Worm (Caenorhabditis elegans) whole organism, L4 larva: ENCODE data around the gene F42A9.9.

Experiments
- F44E2.7 ChIP-seq: fragments of 200-800 bp; sonication (Bioruptor generic); IDR thresholded peaks from 2 replicates; pipeline ENCODE4 v2.1.2; 2022; ENCODE audit warnings: missing genetic modification characterization, missing compliant biosample characterization
- R02D3.7 ChIP-seq: fragments of 150-350 bp; sonication (generic microtip); optimal IDR thresholded peaks from 3 replicates; lab custom pipeline; 2014; ENCODE audit warnings: missing biosample characterization, missing genetic modification characterization
- T20F7.1 ChIP-seq: fragments of 200-800 bp; sonication (Bioruptor generic); optimal IDR thresholded peaks from 2 replicates; lab custom pipeline; 2018; ENCODE audit warnings: mild to moderate bottlenecking, missing genetic modification characterization, missing compliant biosample characterization
- Y105C5A.15 ChIP-seq: fragments of 200-800 bp; sonication (Bioruptor generic); IDR thresholded peaks from 2 replicates; pipeline ENCODE4 v1.3.6; 2022; ENCODE audit warnings: missing genetic modification characterization, missing compliant biosample characterization
- Y48G9A.11 ChIP-seq: fragments of 200-800 bp; sonication (Bioruptor generic); IDR thresholded peaks from 2 replicates; pipeline ENCODE4 v1.3.6; 2022; ENCODE audit warnings: missing genetic modification reagents, missing genetic modification characterization, missing compliant biosample characterization
- Y5F2A.4 ChIP-seq: fragments of 200-800 bp; sonication (Bioruptor generic); optimal IDR thresholded peaks from 2 replicates; lab custom pipeline; 2018; ENCODE audit warnings: mild to moderate bottlenecking, missing genetic modification characterization, missing compliant biosample characterization
- aly-2 ChIP-seq: sonication (generic microtip); optimal IDR thresholded peaks from 2 replicates; lab custom pipeline; 2018; ENCODE audit warnings: missing biosample characterization, missing genetic modification characterization
- ama-1 ChIP-seq: fragments of 150-350 bp; optimal IDR thresholded peaks from 2 replicates; lab custom pipeline; 2014; ENCODE audit warnings: inconsistent platforms, mixed read lengths
- attf-4 ChIP-seq: sonication (generic microtip); optimal IDR thresholded peaks from 3 replicates; lab custom pipeline; 2017; ENCODE audit warnings: missing biosample characterization, missing genetic modification characterization
- ceh-32 ChIP-seq: sonication (generic microtip); optimal IDR thresholded peaks from 2 replicates; lab custom pipeline; 2016; ENCODE audit warnings: mild to moderate bottlenecking, missing genetic modification characterization, missing compliant biosample characterization; ENCODE audit not compliant: poor library complexity
- daf-19 ChIP-seq: fragments of 200-800 bp; sonication (Bioruptor generic); conservative IDR thresholded peaks from 2 replicates; pipeline ENCODE4 v1.3.6; 2022; ENCODE audit warnings: missing genetic modification characterization, missing compliant biosample characterization
- daf-8 ChIP-seq: fragments of 200-800 bp; sonication (Bioruptor generic); IDR thresholded peaks from 2 replicates; pipeline ENCODE4 v1.3.6; 2022; ENCODE audit warnings: missing genetic modification characterization, missing compliant biosample characterization
- dmd-6 ChIP-seq: fragments of 200-800 bp; sonication (Bioruptor generic); IDR thresholded peaks from 2 replicates; pipeline ENCODE4 v1.3.6; 2022; ENCODE audit warnings: missing genetic modification reagents, missing genetic modification characterization, missing compliant biosample characterization
- dmd-9 ChIP-seq: fragments of 200-800 bp; sonication (Bioruptor generic); IDR thresholded peaks from 2 replicates; pipeline ENCODE4 v1.3.6; 2022; ENCODE audit warnings: missing genetic modification reagents, missing genetic modification characterization, missing compliant biosample characterization
- duxl-1 ChIP-seq: sonication (generic microtip); optimal IDR thresholded peaks from 2 replicates; lab custom pipeline; 2016; ENCODE audit warnings: mild to moderate bottlenecking, missing genetic modification characterization, moderate library complexity, missing compliant biosample characterization; ENCODE audit not compliant: poor library complexity
- fkh-10 ChIP-seq: fragments of 150-350 bp; optimal IDR thresholded peaks from 2 replicates; lab custom pipeline; 2014; ENCODE audit warnings: missing biosample characterization, missing genetic modification reagents, missing genetic modification characterization
- lin-29 ChIP-seq: fragments of 200-800 bp; sonication (Bioruptor generic); IDR thresholded peaks from 2 replicates; pipeline ENCODE4 v1.3.6; 2022; ENCODE audit warnings: missing genetic modification reagents, missing genetic modification characterization, missing compliant biosample characterization
- lir-3 ChIP-seq: sonication (generic microtip); optimal IDR thresholded peaks from 2 replicates; lab custom pipeline; 2016; ENCODE audit warnings: mild to moderate bottlenecking, missing genetic modification characterization, missing compliant biosample characterization
- lsy-2 ChIP-seq, 2 experiments: fragments of 150-350 bp in 1 of 2; sonication (generic microtip) in 1 of 2; optimal IDR thresholded peaks; 2 replicates each; lab custom pipeline; 2014 to 2017; ENCODE audit warnings: missing biosample characterization in 2 of 2, missing genetic modification characterization in 2 of 2
- madf-5 ChIP-seq, 2 experiments: fragments of 200-800 bp; sonication (Bioruptor generic); IDR thresholded peaks; 2 replicates each; pipeline ENCODE4 v1.3.6; 2022; ENCODE audit warnings: missing compliant biosample characterization in 2 of 2, missing genetic modification characterization in 2 of 2
- mdl-1 ChIP-seq, 2 experiments: fragments of 150-350 bp in 1 of 2; sonication (generic microtip) in 1 of 2; optimal IDR thresholded peaks; 2 replicates each; lab custom pipeline; 2014 to 2017; ENCODE audit warnings: missing biosample characterization in 2 of 2, missing genetic modification characterization in 2 of 2
- mxl-3 ChIP-seq: fragments of 200-800 bp; sonication (Bioruptor generic); optimal IDR thresholded peaks from 2 replicates; lab custom pipeline; 2018; ENCODE audit warnings: mild to moderate bottlenecking, missing genetic modification characterization, missing compliant biosample characterization
- nhr-102 ChIP-seq: sonication (generic microtip); optimal IDR thresholded peaks from 2 replicates; lab custom pipeline; 2016; ENCODE audit warnings: mild to moderate bottlenecking, missing genetic modification characterization, moderate library complexity, missing compliant biosample characterization
- nhr-25 ChIP-seq: sonication (generic microtip); optimal IDR thresholded peaks from 2 replicates; lab custom pipeline; 2017; ENCODE audit warnings: missing genetic modification characterization, mild to moderate bottlenecking, missing compliant biosample characterization, antibody characterized with exemption, moderate library complexity, borderline replicate concordance; ENCODE audit not compliant: insufficient read depth
- rbr-2 ChIP-seq: sonication (generic microtip); optimal IDR thresholded peaks from 2 replicates; lab custom pipeline; 2016; ENCODE audit warnings: missing genotype, missing genetic modification characterization, missing compliant biosample characterization
- sdz-12 ChIP-seq: fragments of 200-800 bp; sonication (Bioruptor generic); optimal IDR thresholded peaks from 2 replicates; lab custom pipeline; 2018; ENCODE audit warnings: mild to moderate bottlenecking, missing genetic modification characterization, missing compliant biosample characterization
- set-16 ChIP-seq: fragments of 200-800 bp; sonication (Bioruptor generic); IDR thresholded peaks from 2 replicates; pipeline ENCODE4 v1.3.6; 2022; ENCODE audit warnings: missing genetic modification reagents, missing genetic modification characterization, missing compliant biosample characterization
- skn-1 ChIP-seq: fragments of 150-350 bp; optimal IDR thresholded peaks from 2 replicates; lab custom pipeline; 2014; ENCODE audit warnings: missing biosample characterization, missing genetic modification characterization
- spr-1 ChIP-seq: sonication (generic microtip); optimal IDR thresholded peaks from 2 replicates; lab custom pipeline; 2016; ENCODE audit warnings: mild to moderate bottlenecking, missing genetic modification characterization, missing compliant biosample characterization
- unc-62 ChIP-seq, 3 experiments: fragments of 150-350 bp in 1 of 3; sonication (generic microtip); optimal IDR thresholded peaks in 2 of 3; peaks in 1 of 3; 1 replicate in 1 of 3; 2 replicates in 2 of 3; lab custom pipeline; 2014 to 2017; ENCODE audit warnings: missing biosample characterization in 3 of 3, missing genetic modification characterization in 3 of 3, missing genetic modification reagents in 3 of 3, missing genotype in 1 of 3
- zag-1 ChIP-seq: fragments of 150-350 bp; optimal IDR thresholded peaks from 2 replicates; lab custom pipeline; 2014; ENCODE audit warnings: missing biosample characterization, missing genetic modification characterization
- zip-2 ChIP-seq: fragments of 150-350 bp; optimal IDR thresholded peaks from 2 replicates; lab custom pipeline; 2014; ENCODE audit warnings: missing biosample characterization, missing genetic modification characterization

F42A9.9 gene

ce11 chrIV:8673733-8674375, 35.2 kb upstream of the F42A9.9 start:
- peak in 1 of 2 experiments; percentile 93 for TF ChIP-seq unc-62 (GFP tag; optimal IDR thresholded peaks at IDR 0.05 in 1 of 2; lab: Kevin White, UChicago)
- TF ChIP-seq unc-62 (tag; optimal IDR thresholded peaks at IDR 0.05; lab: Kevin White, UChicago) = no peak
- no peak for TF ChIP-seq lir-3 (tag; lab: Kevin White, UChicago)
- no peak for TF ChIP-seq daf-8 (GFP tag; lab: Robert Waterston, UW)

- TF ChIP-seq aly-2 (tag; lab: Kevin White, UChicago) = no peak
- TF ChIP-seq duxl-1 (tag; lab: Kevin White, UChicago) = no peak
- TF ChIP-seq sdz-12 (GFP tag; lab: Kevin White, UChicago) = no peak
- TF ChIP-seq lin-29 (GFP tag; lab: Robert Waterston, UW) = no peak
- TF ChIP-seq dmd-6 (GFP tag; lab: Robert Waterston, UW) = no peak
- no peak for TF ChIP-seq daf-19 (GFP tag; lab: Robert Waterston, UW)
- no peak for TF ChIP-seq Y5F2A.4 (GFP tag; lab: Kevin White, UChicago)
- no peak for TF ChIP-seq rbr-2 (tag; lab: Kevin White, UChicago)
- TF ChIP-seq fkh-10 (GFP tag; lab: Kevin White, UChicago) = no peak
- no peak for TF ChIP-seq attf-4 (tag; lab: Kevin White, UChicago)
- no peak for TF ChIP-seq skn-1 (tag; lab: Kevin White, UChicago)
- TF ChIP-seq madf-5 (GFP tag; IDR thresholded peaks at IDR 0.05; lab: Robert Waterston, UW) = no peak
Measured at ce11 chrIV:8668635-8669034, 30.0 kb upstream of the F42A9.9 start, which contains the start of gene cdh-5. Gene cdh-5 (plus strand): TSS chrIV:8668935.

ce11 chrIV:8667155-8667554, 28.5 kb upstream of the F42A9.9 start:
- TF ChIP-seq set-16 = peak; percentile 92; the same call in 1 of the 2 replicates
- peak; percentile 57 for TF ChIP-seq Y48G9A.11
- TF ChIP-seq, all 104 proteins: peak for 2; not testable (repeated sequence) for 102

DNA sequence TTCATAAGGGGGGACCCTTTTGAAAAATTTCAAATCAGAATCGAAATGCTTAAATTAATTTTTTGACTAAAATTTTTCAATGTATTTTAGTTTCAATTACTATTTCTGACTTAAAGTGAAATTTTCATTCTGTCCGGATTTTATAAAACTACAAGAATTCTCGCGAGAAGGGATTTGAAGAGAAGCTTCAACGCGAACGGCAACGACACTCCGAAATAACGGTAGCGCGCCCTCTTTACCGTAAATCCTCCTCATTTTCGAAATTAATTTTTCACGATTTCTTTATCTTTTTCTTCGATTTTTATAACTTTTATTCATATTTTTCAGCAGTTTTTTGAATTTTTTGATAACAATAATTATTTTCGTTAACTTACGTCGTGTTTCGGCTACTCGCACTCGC, 27.1 kb upstream of the F42A9.9 start:
- no peak for TF ChIP-seq ama-1 (lab: Kevin White, UChicago)
- peak; percentile 47 for TF ChIP-seq R02D3.7 (tag; lab: Kevin White, UChicago)
- TF ChIP-seq nhr-102 (tag; lab: Kevin White, UChicago) = no peak
- TF ChIP-seq Y48G9A.11 = peak; percentile 99
- peak; percentile 89 for TF ChIP-seq T20F7.1 (GFP tag; lab: Kevin White, UChicago)
- TF ChIP-seq, all 104 proteins: peak for 3

ce11 chrIV:8658122-8658521, 19.5 kb upstream of the F42A9.9 start, which contains the start of gene C49C8.6:
Gene C49C8.6 (minus strand): TSS chrIV:8658222.
- no peak for TF ChIP-seq dmd-9 (GFP tag; lab: Robert Waterston, UW)
- TF ChIP-seq ceh-32 (tag; lab: Kevin White, UChicago) = no peak
- TF ChIP-seq set-16 = no peak
- no peak for TF ChIP-seq mxl-3
- no peak for TF ChIP-seq nhr-25
- no peak for TF ChIP-seq mdl-1 (tag; optimal IDR thresholded peaks at IDR 0.05; lab: Kevin White, UChicago)
- no peak for TF ChIP-seq lsy-2 (tag; optimal IDR thresholded peaks at IDR 0.05; lab: Kevin White, UChicago)
- no peak for TF ChIP-seq F44E2.7 (GFP tag; lab: Robert Waterston, UW)
- no peak for TF ChIP-seq zag-1 (tag; lab: Kevin White, UChicago)
- no peak for TF ChIP-seq attf-4 (tag; lab: Kevin White, UChicago)
- TF ChIP-seq rbr-2 (tag; lab: Kevin White, UChicago) = no peak
- TF ChIP-seq spr-1 (tag; lab: Kevin White, UChicago) = no peak
- TF ChIP-seq zip-2 (tag; lab: Kevin White, UChicago) = no peak
- TF ChIP-seq Y105C5A.15 (GFP tag; lab: Robert Waterston, UW) = no peak
